Worm (Caenorhabditis elegans) whole organism, L2 larva: ENCODE data around the gene F49F1.7.

Source experiments
- F13H6.1 ChIP-seq: sonication (generic microtip); optimal IDR thresholded peaks from 2 replicates; lab custom pipeline; 2016; ENCODE audit warnings: missing genetic modification characterization, missing compliant biosample characterization
- R02D3.7 ChIP-seq: fragments of 150-350 bp; optimal IDR thresholded peaks from 2 replicates; lab custom pipeline; 2014; ENCODE audit warnings: missing biosample characterization, missing genetic modification characterization
- blmp-1 ChIP-seq: sonication (generic microtip); optimal IDR thresholded peaks from 2 replicates; lab custom pipeline; 2017; ENCODE audit warnings: missing genetic modification characterization, mild to moderate bottlenecking, missing compliant biosample characterization, antibody characterized with exemption, moderate library complexity; ENCODE audit not compliant: insufficient read depth
- egl-27 ChIP-seq: sonication (generic microtip); optimal IDR thresholded peaks from 3 replicates; lab custom pipeline; 2017; ENCODE audit warnings: missing biosample characterization, missing genetic modification reagents, missing genetic modification characterization
- elt-1 ChIP-seq: fragments of 150-350 bp; optimal IDR thresholded peaks from 2 replicates; lab custom pipeline; 2014; ENCODE audit warnings: missing biosample characterization, missing genetic modification characterization
- lin-39 ChIP-seq: fragments of 150-350 bp; optimal IDR thresholded peaks from 2 replicates; lab custom pipeline; 2014; ENCODE audit warnings: missing biosample characterization, missing genetic modification reagents, missing genetic modification characterization
- lsy-2 ChIP-seq, 2 experiments: fragments of 150-350 bp in 1 of 2; sonication (generic microtip) in 1 of 2; optimal IDR thresholded peaks; 2 replicates each; lab custom pipeline; 2014 to 2017; ENCODE audit warnings: missing biosample characterization in 2 of 2, missing genetic modification characterization in 2 of 2

- no peak for TF ChIP-seq lsy-2 (tag; optimal IDR thresholded peaks at IDR 0.05; lab: Kevin White, UChicago)
- no peak for TF ChIP-seq F13H6.1
- TF ChIP-seq egl-27 (tag; lab: Kevin White, UChicago) = no peak
- TF ChIP-seq blmp-1 (tag; lab: Kevin White, UChicago) = no peak
- no peak for TF ChIP-seq R02D3.7 (tag; lab: Kevin White, UChicago)
- TF ChIP-seq elt-1 = no peak
- no peak for TF ChIP-seq lin-39 (tag; lab: Kevin White, UChicago)
These were observed 8.1 kb downstream of the F49F1.7 start, which contains the start of gene drd-50 for ce11 chrIV:4117432-4117831.
